Worm (Caenorhabditis elegans) whole organism, young adult: ENCODE measurements around the gene ras-1.
"Not testable (repeated sequence)": the region's sequence is repeated elsewhere in the genome, so short reads cannot be mapped to it uniquely, and the experiment has no call there.

Experiments
- F23B12.7 ChIP-seq: sonication (generic microtip); optimal IDR thresholded peaks from 2 replicates; lab custom pipeline; 2017; ENCODE audit warnings: missing genetic modification characterization, mild to moderate bottlenecking, missing compliant biosample characterization, antibody characterized with exemption, moderate library complexity; ENCODE audit not compliant: insufficient read depth
- F37B4.10 ChIP-seq: fragments of 200-800 bp; sonication (Bioruptor generic); IDR thresholded peaks from 2 replicates; pipeline ENCODE4 v1.3.6; 2022; ENCODE audit warnings: missing genetic modification characterization, missing compliant biosample characterization
- F52B5.7 ChIP-seq: sonication (generic microtip); optimal IDR thresholded peaks from 2 replicates; lab custom pipeline; 2016; ENCODE audit warnings: mild to moderate bottlenecking, missing genetic modification characterization, missing compliant biosample characterization
- F57C9.4 ChIP-seq: sonication (generic microtip); optimal IDR thresholded peaks from 2 replicates; lab custom pipeline; 2017; ENCODE audit warnings: mild to moderate bottlenecking, missing genetic modification characterization, missing compliant biosample characterization
- K11D2.4 ChIP-seq: fragments of 200-800 bp; sonication (Bioruptor generic); IDR thresholded peaks from 2 replicates; pipeline ENCODE4 v1.3.6; 2022; ENCODE audit warnings: missing genetic modification reagents, missing genetic modification characterization, missing compliant biosample characterization
- T07F8.4 ChIP-seq: sonication (generic microtip); optimal IDR thresholded peaks from 2 replicates; lab custom pipeline; 2016; ENCODE audit warnings: mild to moderate bottlenecking, missing genetic modification characterization, moderate library complexity, missing compliant biosample characterization
- Y53F4B.3 ChIP-seq: fragments of 200-800 bp; sonication (Bioruptor generic); IDR thresholded peaks from 2 replicates; pipeline ENCODE4 v1.3.6; 2022; ENCODE audit warnings: missing genetic modification reagents, missing genetic modification characterization, missing compliant biosample characterization
- ZK185.1 ChIP-seq: sonication (generic microtip); optimal IDR thresholded peaks from 2 replicates; lab custom pipeline; 2016; ENCODE audit warnings: mild to moderate bottlenecking, missing genetic modification characterization, missing compliant biosample characterization; ENCODE audit not compliant: poor library complexity, severe bottlenecking
- ceh-27 ChIP-seq: fragments of 200-800 bp; sonication (Bioruptor generic); optimal IDR thresholded peaks from 2 replicates; lab custom pipeline; 2018; ENCODE audit warnings: mild to moderate bottlenecking, missing genetic modification characterization, moderate library complexity, missing compliant biosample characterization
- chd-7 ChIP-seq: sonication (generic microtip); optimal IDR thresholded peaks from 2 replicates; lab custom pipeline; 2016; ENCODE audit warnings: mild to moderate bottlenecking, missing genetic modification characterization, moderate library complexity, missing compliant biosample characterization
- dox-1 ChIP-seq: fragments of 200-800 bp; sonication (Bioruptor generic); IDR thresholded peaks from 2 replicates; pipeline ENCODE4 v1.3.6; 2022; ENCODE audit warnings: missing genetic modification reagents, missing genetic modification characterization, missing compliant biosample characterization
- dpff-1 ChIP-seq: sonication (generic microtip); optimal IDR thresholded peaks from 2 replicates; lab custom pipeline; 2017; ENCODE audit warnings: mild to moderate bottlenecking, missing genetic modification characterization, missing compliant biosample characterization
- egrh-3 ChIP-seq: fragments of 200-800 bp; sonication (Bioruptor generic); IDR thresholded peaks from 2 replicates; pipeline ENCODE4 v1.3.6; 2022; ENCODE audit warnings: missing genetic modification reagents, missing genetic modification characterization, missing compliant biosample characterization
- gei-17 ChIP-seq: fragments of 200-800 bp; sonication (Bioruptor generic); optimal IDR thresholded peaks from 2 replicates; lab custom pipeline; 2018; ENCODE audit warnings: mild to moderate bottlenecking, missing genetic modification characterization, missing compliant biosample characterization
- hlh-12 ChIP-seq: sonication (generic microtip); optimal IDR thresholded peaks from 2 replicates; lab custom pipeline; 2016; ENCODE audit warnings: missing genetic modification characterization, missing compliant biosample characterization
- lin-35 ChIP-seq, 3 experiments: fragments of 150-350 bp in 2 of 3; sonication (generic microtip) in 1 of 3; optimal IDR thresholded peaks; 2 replicates each; lab custom pipeline; 2014 to 2018; ENCODE audit warnings: missing biosample characterization in 3 of 3, missing genetic modification characterization in 3 of 3, missing genetic modification reagents in 3 of 3
- mel-28 ChIP-seq: sonication (generic microtip); optimal IDR thresholded peaks from 2 replicates; lab custom pipeline; 2016; ENCODE audit warnings: borderline replicate concordance, mild to moderate bottlenecking, missing genetic modification characterization, missing compliant biosample characterization
- nfya-1 ChIP-seq: sonication (generic microtip); optimal IDR thresholded peaks from 2 replicates; lab custom pipeline; 2017; ENCODE audit warnings: antibody characterized with exemption, missing compliant biosample characterization, missing genetic modification characterization, borderline replicate concordance; ENCODE audit not compliant: insufficient read depth
- pbrm-1 ChIP-seq: fragments of 200-800 bp; sonication (Bioruptor generic); IDR thresholded peaks from 2 replicates; pipeline ENCODE4 v1.3.6; 2022; ENCODE audit warnings: missing genetic modification reagents, missing genetic modification characterization, missing compliant biosample characterization
- pha-4 ChIP-seq: fragments of 150-350 bp; sonication (generic microtip); optimal IDR thresholded peaks from 2 replicates; lab custom pipeline; 2014; ENCODE audit warnings: missing biosample characterization, missing genetic modification reagents, missing genetic modification characterization
- rpc-1 ChIP-seq, 2 experiments: fragments of 150-350 bp in 1 of 2; sonication (generic microtip) in 1 of 2; optimal IDR thresholded peaks; 2 replicates each; lab custom pipeline; 2014 to 2018; ENCODE audit warnings: missing biosample characterization in 1 of 2, missing genetic modification characterization in 1 of 2, missing genetic modification reagents in 1 of 2, missing genotype in 1 of 2
- snpc-4 ChIP-seq, 5 experiments: fragments of 150-350 bp in 1 of 5; sonication (generic microtip) in 4 of 5; optimal IDR thresholded peaks; 2 replicates each; lab custom pipeline; 2014 to 2018; ENCODE audit warnings: missing genetic modification characterization in 5 of 5, missing biosample characterization in 3 of 5, antibody characterized with exemption in 2 of 5, mild to moderate bottlenecking in 2 of 5, missing compliant biosample characterization in 2 of 5, missing genotype in 2 of 5, moderate library complexity in 2 of 5, missing genetic modification reagents in 1 of 5
- tbp1 ChIP-seq: fragments of 200-800 bp; sonication (Bioruptor generic); optimal IDR thresholded peaks from 2 replicates; lab custom pipeline; 2018; ENCODE audit warnings: mild to moderate bottlenecking, missing genetic modification characterization, missing compliant biosample characterization
- tbx-9 ChIP-seq: sonication (generic microtip); optimal IDR thresholded peaks from 2 replicates; lab custom pipeline; 2016; ENCODE audit warnings: borderline replicate concordance, missing genetic modification characterization, inconsistent platforms, missing compliant biosample characterization
- unc-130 ChIP-seq: sonication (generic microtip); optimal IDR thresholded peaks from 2 replicates; lab custom pipeline; 2016; ENCODE audit warnings: missing genetic modification reagents, missing genetic modification characterization, missing compliant biosample characterization
- unc-62 ChIP-seq: fragments of 150-350 bp; optimal IDR thresholded peaks from 2 replicates; lab custom pipeline; 2014; ENCODE audit warnings: missing biosample characterization, missing genetic modification reagents, missing genetic modification characterization
- xnd-1 ChIP-seq: sonication (generic microtip); optimal IDR thresholded peaks from 2 replicates; lab custom pipeline; 2016; ENCODE audit warnings: missing genotype, missing genetic modification reagents, missing genetic modification characterization, missing compliant biosample characterization
- zfh-2 ChIP-seq: fragments of 200-800 bp; sonication (Bioruptor generic); conservative IDR thresholded peaks from 2 replicates; pipeline ENCODE4 v1.3.6; 2022; ENCODE audit warnings: missing genetic modification reagents, missing genetic modification characterization, missing compliant biosample characterization
- ztf-18 ChIP-seq: sonication (generic microtip); optimal IDR thresholded peaks from 2 replicates; lab custom pipeline; 2016; ENCODE audit warnings: missing genotype, mild to moderate bottlenecking, missing genetic modification characterization, missing compliant biosample characterization
- ztf-25 ChIP-seq: fragments of 200-800 bp; sonication (Bioruptor generic); IDR thresholded peaks from 2 replicates; pipeline ENCODE4 v1.3.6; 2022; ENCODE audit warnings: missing genetic modification reagents, missing genetic modification characterization, missing compliant biosample characterization
- ztf-26 ChIP-seq: sonication (generic microtip); optimal IDR thresholded peaks from 2 replicates; lab custom pipeline; 2017; ENCODE audit warnings: missing genetic modification characterization, missing compliant biosample characterization

Gene ras-1

DNA sequence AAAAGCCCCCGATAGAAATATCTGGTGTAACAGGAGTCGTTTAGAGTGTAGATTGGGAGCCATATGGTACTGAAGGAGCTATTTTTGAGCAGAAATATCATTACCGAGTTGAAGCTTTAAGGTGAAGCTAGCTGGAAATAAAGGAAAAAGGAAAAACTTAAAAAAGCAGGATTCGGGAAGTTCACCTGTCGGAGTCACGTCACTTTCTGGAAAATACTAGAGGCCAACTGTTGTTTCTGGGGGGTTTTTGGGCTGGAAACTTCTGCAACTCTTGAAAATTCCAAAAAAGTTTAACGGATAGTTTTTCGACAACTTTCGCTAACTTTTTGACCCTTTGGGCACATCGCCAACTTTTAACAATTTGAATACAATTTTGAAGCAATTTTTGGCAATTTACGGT is 28.7 kb downstream of the ras-1 start, which contains the start of gene sre-53:
sre-53 (minus strand) TSS at position 101 of the 400 bp plus-strand sequence.
- TF ChIP-seq pbrm-1 (GFP tag; lab: Robert Waterston, UW) (no peak), tbx-9 (tag; lab: Kevin White, UChicago) (no peak), F23B12.7 (tag; lab: Kevin White, UChicago) (no peak), F52B5.7 (tag; lab: Kevin White, UChicago) (no peak), ZK185.1 (tag; lab: Kevin White, UChicago) (no peak), T07F8.4 (tag; lab: Kevin White, UChicago) (no peak), dox-1 (no peak), hlh-12 (no peak), lin-35 (GFP tag; optimal IDR thresholded peaks at IDR 0.05; lab: Kevin White, UChicago) (no peak), rpc-1 (optimal IDR thresholded peaks at IDR 0.05; lab: Kevin White, UChicago) (no peak), rpc-1 (tag; optimal IDR thresholded peaks at IDR 0.05; lab: Kevin White, UChicago) (no peak), K11D2.4 (GFP tag; lab: Robert Waterston, UW) (no peak), Y53F4B.3 (no peak), ceh-27 (GFP tag; lab: Kevin White, UChicago) (no peak), ztf-18 (tag; lab: Kevin White, UChicago) (no peak)

DNA sequence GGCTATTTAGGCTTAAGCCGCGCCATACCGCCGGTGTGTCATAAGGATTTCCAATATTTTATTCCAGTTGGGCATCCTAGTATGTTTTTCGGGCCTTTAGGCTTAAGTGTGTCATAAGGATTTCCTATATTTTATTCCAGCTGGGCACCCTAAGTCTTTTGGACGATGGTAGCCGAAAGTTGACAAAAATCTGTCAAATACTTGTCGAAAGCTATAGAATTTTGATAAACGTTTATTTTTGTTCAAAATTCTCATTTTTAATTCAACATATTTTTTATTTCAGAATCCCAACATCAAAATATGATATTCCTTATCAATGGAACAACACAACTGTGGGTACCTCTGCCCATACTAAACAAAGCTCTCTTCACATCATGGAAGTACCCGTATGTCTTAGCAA is 33.5 kb downstream of the ras-1 start, which contains the start of gene sre-49:
sre-49 (plus strand) TSS at position 301 of the 400 bp plus-strand sequence.
- TF ChIP-seq T07F8.4 (tag; lab: Kevin White, UChicago); rpc-1 (optimal IDR thresholded peaks at IDR 0.05; lab: Kevin White, UChicago); rpc-1 (tag; optimal IDR thresholded peaks at IDR 0.05; lab: Kevin White, UChicago); mel-28 (tag; lab: Kevin White, UChicago): not testable (repeated sequence)

DNA sequence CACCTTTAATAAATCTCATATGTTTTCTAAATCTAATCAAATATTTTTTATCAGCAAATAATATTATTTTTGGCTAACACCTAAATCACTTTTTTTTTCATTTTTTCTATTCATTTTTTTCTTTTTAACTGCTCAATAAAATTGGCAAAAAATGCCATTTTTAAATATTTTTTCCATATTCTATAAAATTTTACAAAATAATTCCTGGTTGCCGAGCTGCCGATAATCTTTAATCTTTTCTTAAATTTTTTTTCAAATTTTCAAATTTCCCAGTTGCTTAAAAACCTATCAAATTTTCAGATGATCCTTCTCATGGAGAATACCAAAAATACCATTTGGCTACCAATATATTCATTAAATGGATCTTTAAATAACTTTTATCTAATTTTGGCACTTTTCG is 40.5 kb downstream of the ras-1 start, which contains the start of gene sre-51:
sre-51 (plus strand) TSS at position 301 of the 400 bp plus-strand sequence.
- TF ChIP-seq ztf-25 = no peak

DNA sequence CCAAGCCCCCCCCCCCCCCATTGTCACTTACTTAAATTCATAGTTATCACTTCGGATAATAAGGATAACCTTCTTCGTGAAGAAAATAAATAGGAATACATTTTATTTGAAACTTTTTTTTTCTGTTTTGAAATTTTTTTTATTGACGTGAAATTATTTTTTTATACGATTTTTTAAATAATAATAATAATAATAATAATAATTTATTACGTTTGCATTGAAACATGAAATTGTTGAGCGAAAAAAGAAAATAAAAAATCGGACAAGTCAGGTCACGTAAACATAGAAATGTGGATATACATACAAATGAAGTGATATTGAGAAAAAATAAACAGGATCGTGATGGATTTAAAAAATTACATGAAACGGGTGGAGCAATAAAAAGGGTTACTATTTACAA is 42.4 kb downstream of the ras-1 start, which contains the start of gene C50E10.2:
C50E10.2 (minus strand) TSS at position 101 of the 400 bp plus-strand sequence.
- TF ChIP-seq dpff-1 (tag; lab: Kevin White, UChicago) = no peak
- no peak for TF ChIP-seq chd-7
- no peak for TF ChIP-seq gei-17 (GFP tag; lab: Kevin White, UChicago)
- TF ChIP-seq snpc-4 (GFP tag; optimal IDR thresholded peaks at IDR 0.05; lab: Kevin White, UChicago) = no peak
- no peak for TF ChIP-seq snpc-4 (tag; optimal IDR thresholded peaks at IDR 0.05; lab: Kevin White, UChicago)
- TF ChIP-seq zfh-2 (GFP tag; lab: Robert Waterston, UW) = no peak
- TF ChIP-seq nfya-1 (tag; lab: Kevin White, UChicago) = no peak
- TF ChIP-seq F37B4.10 (GFP tag; lab: Robert Waterston, UW) = no peak
- no peak for TF ChIP-seq tbp1 (GFP tag; lab: Kevin White, UChicago)
- TF ChIP-seq F57C9.4 (tag; lab: Kevin White, UChicago) = no peak
- no peak for TF ChIP-seq unc-130 (GFP tag; lab: Kevin White, UChicago)
- no peak for TF ChIP-seq pha-4 (tag; lab: Kevin White, UChicago)
- no peak for TF ChIP-seq T07F8.4 (tag; lab: Kevin White, UChicago)
- no peak for TF ChIP-seq ztf-18 (tag; lab: Kevin White, UChicago)
- no peak for TF ChIP-seq unc-62 (GFP tag; lab: Kevin White, UChicago)
- TF ChIP-seq egrh-3 (GFP tag; lab: Robert Waterston, UW) = no peak
- no peak for TF ChIP-seq xnd-1 (tag; lab: Kevin White, UChicago)
- no peak for TF ChIP-seq ztf-26 (tag; lab: Kevin White, UChicago)
- TF ChIP-seq, all 124 proteins: peak for 0
